Worm (Caenorhabditis elegans): Measurements from ENCODE around the gene K01A6.7.
A peak's percentile ranks its signal among the peaks of the same experiment; 100 is the strongest.

K01A6.7 gene

ce11 chrIV:11745340-11745739 is 7.0 kb upstream of the K01A6.7 start, which contains the start of gene gem-4:
gem-4 (plus strand) TSS chrIV:11745640.
- TF ChIP-seq sea-2 (GFP tag; optimal IDR thresholded peaks at IDR 0.05): no peak
- TF ChIP-seq ZK546.5 (tag; optimal IDR thresholded peaks at IDR 0.05): no peak
- no peak for TF ChIP-seq nhr-77 (tag; optimal IDR thresholded peaks at IDR 0.05)
- no peak for TF ChIP-seq tbx-2 (tag; optimal IDR thresholded peaks at IDR 0.05)
- TF ChIP-seq R02D3.7 (tag; optimal IDR thresholded peaks at IDR 0.05): no peak
- no peak for TF ChIP-seq ama-1 (optimal IDR thresholded peaks at IDR 0.05)
- TF ChIP-seq nhr-25 (tag; optimal IDR thresholded peaks at IDR 0.05): no peak
- no peak for TF ChIP-seq nhr-43 (tag; optimal IDR thresholded peaks at IDR 0.05; ENCODE audit: poor library complexity, severe bottlenecking)
- no peak for TF ChIP-seq fkh-2 (tag; optimal IDR thresholded peaks at IDR 0.05)
- no peak for TF ChIP-seq nfya-1 (tag; optimal IDR thresholded peaks at IDR 0.05; ENCODE audit: insufficient read depth)
- peak; percentile 9 for TF ChIP-seq elt-2 (tag; optimal IDR thresholded peaks at IDR 0.05)
- TF ChIP-seq lsy-12 (tag; optimal IDR thresholded peaks at IDR 0.05): no peak
- peak; percentile 28 for TF ChIP-seq pha-4 (tag; optimal IDR thresholded peaks at IDR 0.05)
- TF ChIP-seq nhr-28 (tag; optimal IDR thresholded peaks at IDR 0.05): no peak
- TF ChIP-seq jun-1 (tag; optimal IDR thresholded peaks at IDR 0.05): no peak
- TF ChIP-seq zag-1 (tag; optimal IDR thresholded peaks at IDR 0.05): no peak

ce11 chrIV:11744287-11744686 is 5.9 kb upstream of the K01A6.7 start:
- TF ChIP-seq elt-3 (tag; optimal IDR thresholded peaks at IDR 0.05) (no peak), hmg-11 (tag; optimal IDR thresholded peaks at IDR 0.05) (no peak), nhr-67 (tag; optimal IDR thresholded peaks at IDR 0.05) (no peak), nhr-11 (tag; optimal IDR thresholded peaks at IDR 0.05) (no peak), jun-1 (tag; optimal IDR thresholded peaks at IDR 0.05) (no peak), ceh-16 (tag; optimal IDR thresholded peaks at IDR 0.05) (no peak), fkh-2 (tag; optimal IDR thresholded peaks at IDR 0.05) (peak; percentile 7), nhr-12 (tag; optimal IDR thresholded peaks at IDR 0.05) (no peak), snpc-4 (tag; optimal IDR thresholded peaks at IDR 0.05) (peak; percentile 22), nfya-1 (tag; optimal IDR thresholded peaks at IDR 0.05; ENCODE audit: insufficient read depth) (peak; percentile 32), lin-15B (tag; optimal IDR thresholded peaks at IDR 0.05) (no peak)

- TF ChIP-seq nhr-67 (tag; optimal IDR thresholded peaks at IDR 0.05) (no peak), nhr-237 (tag; optimal IDR thresholded peaks at IDR 0.05) (no peak), elt-2 (tag; optimal IDR thresholded peaks at IDR 0.05) (no peak), nfya-1 (tag; optimal IDR thresholded peaks at IDR 0.05; ENCODE audit: insufficient read depth) (no peak)
Measured at ce11 chrIV:11743813-11744212, 5.4 kb upstream of the K01A6.7 start.

- TF ChIP-seq pqm-1 (tag; optimal IDR thresholded peaks at IDR 0.05): no peak
- no peak for TF ChIP-seq elt-1 (tag; optimal IDR thresholded peaks at IDR 0.05)
- no peak for TF ChIP-seq mdl-1 (tag; optimal IDR thresholded peaks at IDR 0.05)
- TF ChIP-seq lin-15B (tag; optimal IDR thresholded peaks at IDR 0.05): no peak
- no peak for TF ChIP-seq nhr-77 (tag; optimal IDR thresholded peaks at IDR 0.05)
- TF ChIP-seq ZK546.5 (tag; optimal IDR thresholded peaks at IDR 0.05): no peak
- TF ChIP-seq eor-1 (tag; optimal IDR thresholded peaks at IDR 0.05): no peak
- no peak for TF ChIP-seq nfya-1 (tag; optimal IDR thresholded peaks at IDR 0.05; ENCODE audit: insufficient read depth)
- no peak for TF ChIP-seq ceh-16 (tag; optimal IDR thresholded peaks at IDR 0.05)
- no peak for TF ChIP-seq ztf-4 (tag; optimal IDR thresholded peaks at IDR 0.05)
- no peak for TF ChIP-seq ama-1 (optimal IDR thresholded peaks at IDR 0.05)
- TF ChIP-seq R02D3.7 (tag; optimal IDR thresholded peaks at IDR 0.05): no peak
- no peak for TF ChIP-seq hmg-11 (tag; optimal IDR thresholded peaks at IDR 0.05)
Measured at ce11 chrIV:11742406-11742805, 4.0 kb upstream of the K01A6.7 start, which contains the start of gene K01A6.5. K01A6.5 (plus strand) TSS chrIV:11742706.

ce11 chrIV:11740204-11740603 is 1.8 kb upstream of the K01A6.7 start, which contains the start of gene K01A6.4:
K01A6.4 (minus strand) TSS chrIV:11740304.
- no peak for TF ChIP-seq mdl-1 (tag; optimal IDR thresholded peaks at IDR 0.05)
- TF ChIP-seq elt-1 (tag; optimal IDR thresholded peaks at IDR 0.05): no peak
- TF ChIP-seq nhr-25 (tag; optimal IDR thresholded peaks at IDR 0.05): no peak
- TF ChIP-seq lin-39 (tag; optimal IDR thresholded peaks at IDR 0.05): no peak
- TF ChIP-seq lin-15B (tag; optimal IDR thresholded peaks at IDR 0.05): no peak
- no peak for TF ChIP-seq snpc-4 (tag; optimal IDR thresholded peaks at IDR 0.05)
- no peak for TF ChIP-seq ztf-11 (tag; optimal IDR thresholded peaks at IDR 0.05)
- no peak for TF ChIP-seq nhr-23 (tag; optimal IDR thresholded peaks at IDR 0.05)
- TF ChIP-seq daf-12 (tag; optimal IDR thresholded peaks at IDR 0.05): no peak
- no peak for TF ChIP-seq nfya-1 (tag; optimal IDR thresholded peaks at IDR 0.05; ENCODE audit: insufficient read depth)
- TF ChIP-seq pha-4 (tag; optimal IDR thresholded peaks at IDR 0.05): no peak
- no peak for TF ChIP-seq ceh-9 (tag; optimal IDR thresholded peaks at IDR 0.05)
- no peak for TF ChIP-seq ztf-4 (tag; optimal IDR thresholded peaks at IDR 0.05)
- no peak for TF ChIP-seq sea-2 (GFP tag; optimal IDR thresholded peaks at IDR 0.05)
- no peak for TF ChIP-seq nhr-237 (tag; optimal IDR thresholded peaks at IDR 0.05)
- no peak for TF ChIP-seq nhr-12 (tag; optimal IDR thresholded peaks at IDR 0.05)
- TF ChIP-seq mml-1 (tag; optimal IDR thresholded peaks at IDR 0.05): no peak
- no peak for TF ChIP-seq egl-5 (tag; optimal IDR thresholded peaks at IDR 0.05)

All from whole organism, L3 larva.